Fruit fly (Drosophila melanogaster) whole organism, pupa: ENCODE results near the gene CG31817.
A peak's percentile ranks its signal among the peaks of the same experiment; 100 is the strongest.

Experiments used
- CG10348 ChIP-seq: fragments of 200-800 bp; sonication (Bioruptor generic); IDR thresholded peaks from 2 replicates; pipeline ENCODE4 v1.3.6; 2022; ENCODE audit warnings: missing biosample characterization, missing genetic modification characterization
- CG12605 ChIP-seq: fragments of 200-800 bp; sonication (Bioruptor generic); IDR thresholded peaks from 2 replicates; pipeline ENCODE4 v1.3.6; 2022; ENCODE audit warnings: missing biosample characterization, missing genetic modification characterization
- CG13204 ChIP-seq: fragments of 200-800 bp; sonication (Bioruptor generic); optimal IDR thresholded peaks from 2 replicates; lab custom pipeline; 2018; ENCODE audit warnings: missing biosample characterization, mild to moderate bottlenecking, missing genetic modification characterization, moderate library complexity
- CG14655 ChIP-seq: fragments of 200-800 bp; sonication (Bioruptor generic); optimal IDR thresholded peaks from 3 replicates; lab custom pipeline; 2017; ENCODE audit warnings: mild to moderate bottlenecking, missing biosample characterization, missing genetic modification reagents, missing genetic modification characterization
- CG15710 ChIP-seq: fragments of 200-800 bp; sonication (Bioruptor generic); optimal IDR thresholded peaks from 2 replicates; lab custom pipeline; 2018; ENCODE audit warnings: missing biosample characterization, mild to moderate bottlenecking, missing genetic modification characterization, moderate library complexity
- CG17806 ChIP-seq: fragments of 200-800 bp; sonication (Bioruptor generic); optimal IDR thresholded peaks from 2 replicates; lab custom pipeline; 2018; ENCODE audit warnings: missing biosample characterization, mild to moderate bottlenecking, missing genetic modification characterization, moderate library complexity
- CG32121 ChIP-seq: fragments of 200-800 bp; sonication (Bioruptor generic); IDR thresholded peaks from 2 replicates; pipeline ENCODE4 v1.3.6; 2022; ENCODE audit warnings: missing biosample characterization, missing genetic modification characterization
- CG34367 ChIP-seq: fragments of 200-800 bp; sonication (Bioruptor generic); optimal IDR thresholded peaks from 2 replicates; lab custom pipeline; 2018; ENCODE audit warnings: missing biosample characterization, mild to moderate bottlenecking, missing genetic modification characterization
- CG4496 ChIP-seq: fragments of 200-800 bp; sonication (Bioruptor generic); IDR thresholded peaks from 3 replicates; pipeline ENCODE4 v1.3.6; 2022; ENCODE audit warnings: missing biosample characterization, missing genetic modification characterization
- CG8159 ChIP-seq: fragments of 200-800 bp; sonication (Bioruptor generic); optimal IDR thresholded peaks from 3 replicates; lab custom pipeline; 2018; ENCODE audit warnings: missing biosample characterization, mild to moderate bottlenecking, missing genetic modification characterization, moderate library complexity
- CG8301 ChIP-seq: fragments of 200-800 bp; sonication (Bioruptor generic); optimal IDR thresholded peaks from 2 replicates; lab custom pipeline; 2018; ENCODE audit warnings: missing biosample characterization, mild to moderate bottlenecking, missing genetic modification characterization
- CG9948 ChIP-seq: fragments of 200-800 bp; sonication (Bioruptor generic); optimal IDR thresholded peaks from 2 replicates; lab custom pipeline; 2018; ENCODE audit warnings: missing biosample characterization, mild to moderate bottlenecking, missing genetic modification characterization, moderate library complexity
- D1 ChIP-seq: fragments of 200-800 bp; sonication (Bioruptor generic); optimal IDR thresholded peaks from 2 replicates; lab custom pipeline; 2018; ENCODE audit warnings: missing biosample characterization, mild to moderate bottlenecking, missing genetic modification characterization, moderate library complexity
- EcR ChIP-seq: fragments of 200-800 bp; sonication (Bioruptor generic); optimal IDR thresholded peaks from 3 replicates; lab custom pipeline; 2019; ENCODE audit warnings: missing biosample characterization, missing genetic modification characterization, mild to moderate bottlenecking, moderate library complexity, missing genetic modification reagents
- Ets98B ChIP-seq: fragments of 200-800 bp; sonication (Bioruptor generic); IDR thresholded peaks from 2 replicates; pipeline ENCODE4 v1.3.6; 2022; ENCODE audit warnings: missing biosample characterization, missing genetic modification characterization
- Pif1A ChIP-seq: fragments of 200-800 bp; sonication (Bioruptor generic); optimal IDR thresholded peaks from 3 replicates; lab custom pipeline; 2016; ENCODE audit warnings: missing biosample characterization, missing genetic modification characterization
- Pif1B ChIP-seq: fragments of 200-800 bp; sonication (Bioruptor generic); optimal IDR thresholded peaks from 3 replicates; lab custom pipeline; 2016; ENCODE audit warnings: missing biosample characterization, missing genetic modification characterization
- Snoo ChIP-seq: fragments of 200-800 bp; sonication (Bioruptor generic); optimal IDR thresholded peaks from 3 replicates; lab custom pipeline; 2017; ENCODE audit warnings: missing biosample characterization, mild to moderate bottlenecking, missing genetic modification characterization, inconsistent platforms
- fd96Ca ChIP-seq: fragments of 200-800 bp; sonication (Bioruptor generic); IDR thresholded peaks from 3 replicates; pipeline ENCODE4 v1.3.6; 2022; ENCODE audit warnings: missing biosample characterization, missing genetic modification characterization
- gl ChIP-seq: fragments of 200-800 bp; sonication (Bioruptor generic); optimal IDR thresholded peaks from 2 replicates; lab custom pipeline; 2018; ENCODE audit warnings: missing biosample characterization, mild to moderate bottlenecking, missing genetic modification characterization
- rn ChIP-seq: fragments of 200-800 bp; sonication (Bioruptor generic); IDR thresholded peaks from 2 replicates; pipeline ENCODE4 v1.3.6; 2022; ENCODE audit warnings: missing biosample characterization, missing genetic modification characterization

Gene CG31817

dm6 chr2L:16282077-16282471 lies 55.6 kb downstream of the CG31817 start:
- TF ChIP-seq CG32121 (no peak), CG8159 (no peak), EcR (GFP tag; lab: Kevin White, UChicago) (peak; percentile 11), rn (GFP tag; lab: Robert Waterston, UW) (no peak), CG34367 (no peak), CG4496 (0 out of 3 replicates have a peak, but pooled peaks have one; percentile 20), fd96Ca (GFP tag; lab: Robert Waterston, UW) (0 out of 3 replicates have a peak, but pooled peaks have one; percentile 30), Ets98B (GFP tag; lab: Robert Waterston, UW) (0 out of 2 replicates have a peak, but pooled peaks have one; percentile 2), CG12605 (GFP tag; lab: Robert Waterston, UW) (no peak)

- TF ChIP-seq CG15710 (tag; lab: Kevin White, UChicago), result peak; percentile 12
- TF ChIP-seq CG8159, result peak; percentile 54
- no peak for TF ChIP-seq CG12605 (GFP tag; lab: Robert Waterston, UW)
- TF ChIP-seq CG10348 (GFP tag; lab: Robert Waterston, UW), result no peak
- TF ChIP-seq CG13204 (GFP tag; lab: Kevin White, UChicago), result no peak
- TF ChIP-seq CG34367, result peak; percentile 28
- TF ChIP-seq gl (tag; lab: Kevin White, UChicago), result no peak
- TF ChIP-seq Pif1A, result no peak
- TF ChIP-seq rn (GFP tag; lab: Robert Waterston, UW), result no peak
- peak; percentile 4 for TF ChIP-seq Pif1B (GFP tag; lab: Kevin White, UChicago)
- no peak for TF ChIP-seq fd96Ca (GFP tag; lab: Robert Waterston, UW)
- no peak for TF ChIP-seq Snoo (tag; lab: Kevin White, UChicago)
- TF ChIP-seq CG32121, result no peak
- no peak for TF ChIP-seq D1 (tag; lab: Kevin White, UChicago)
- no peak for TF ChIP-seq EcR (GFP tag; lab: Kevin White, UChicago)
- peak; percentile 81 for TF ChIP-seq CG14655 (GFP tag; lab: Kevin White, UChicago)
- TF ChIP-seq CG17806 (tag; lab: Kevin White, UChicago), result peak; percentile 50
- TF ChIP-seq CG8301 (tag; lab: Kevin White, UChicago), result peak; percentile 74
- peak; percentile 22; the same call in 1 of the 2 replicates for TF ChIP-seq Ets98B (GFP tag; lab: Robert Waterston, UW)
- TF ChIP-seq CG9948 (tag; lab: Kevin White, UChicago), result peak; percentile 61
- TF ChIP-seq CG4496, result peak; percentile 60; the same call in 2 of the 3 replicates
- TF ChIP-seq, all 21 proteins: peak for 10
Measured at dm6 chr2L:16281419-16282076, 56.1 kb downstream of the CG31817 start.
